Worm (Caenorhabditis elegans): ENCODE data around the gene T10H10.2.

DNA sequence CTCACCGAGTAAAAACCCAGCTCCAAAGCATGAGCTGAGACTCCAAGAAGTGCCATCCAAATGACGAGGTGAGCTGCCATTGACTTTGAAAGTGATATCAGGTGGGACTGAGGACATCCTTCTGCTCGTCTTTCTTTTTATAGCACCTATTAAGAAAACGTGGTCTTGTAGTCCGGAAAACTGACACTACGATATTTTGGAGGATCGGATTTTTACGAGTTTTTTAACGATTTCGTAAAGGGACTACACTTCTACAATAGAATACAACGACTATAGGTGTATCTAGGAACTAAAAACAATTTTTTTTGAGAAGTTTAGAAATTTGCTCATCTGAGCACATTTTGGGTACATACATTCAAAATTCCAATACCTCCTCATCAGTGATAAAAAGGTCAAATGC, 48.3 kb downstream of the T10H10.2 start, which contains the start of gene nlp-23:
- TF ChIP-seq pros-1 (tag; optimal IDR thresholded peaks at IDR 0.05) (no peak), fax-1 (tag; optimal IDR thresholded peaks at IDR 0.05) (no peak), unc-86 (tag; optimal IDR thresholded peaks at IDR 0.05) (no peak), pat-9 (tag; optimal IDR thresholded peaks at IDR 0.05) (no peak), C08G9.2 (tag; optimal IDR thresholded peaks at IDR 0.05) (no peak), ama-1 (optimal IDR thresholded peaks at IDR 0.05) (no peak), pha-4 (tag; optimal IDR thresholded peaks at IDR 0.05) (no peak), nfya-1 (tag; optimal IDR thresholded peaks at IDR 0.05) (no peak), gmeb-2 (tag; optimal IDR thresholded peaks at IDR 0.05) (no peak), elt-4 (tag; optimal IDR thresholded peaks at IDR 0.05) (no peak), elt-2 (tag; optimal IDR thresholded peaks at IDR 0.05) (no peak), lin-11 (tag; optimal IDR thresholded peaks at IDR 0.05) (no peak), zip-5 (tag; optimal IDR thresholded peaks at IDR 0.05) (no peak)
